Worm (Caenorhabditis elegans) whole organism, L1 larva: ENCODE data around the gene fbxa-22.
A peak's percentile ranks its signal among the peaks of the same experiment; 100 is the strongest.

Experiments
- C16A3.4 ChIP-seq: fragments of 150-350 bp; optimal IDR thresholded peaks from 2 replicates; lab custom pipeline; 2014; ENCODE audit warnings: missing biosample characterization, missing genetic modification characterization
- C34B4.2 ChIP-seq: sonication (generic microtip); optimal IDR thresholded peaks from 2 replicates; lab custom pipeline; 2017; ENCODE audit warnings: mild to moderate bottlenecking, missing genetic modification characterization, missing compliant biosample characterization
- F16B12.6 ChIP-seq: fragments of 150-350 bp; optimal IDR thresholded peaks from 2 replicates; lab custom pipeline; 2014; ENCODE audit warnings: missing biosample characterization, missing genetic modification characterization
- aha-1 ChIP-seq: fragments of 150-350 bp; optimal IDR thresholded peaks from 2 replicates; lab custom pipeline; 2014; ENCODE audit warnings: missing biosample characterization, missing genetic modification characterization
- aly-2 ChIP-seq: fragments of 150-350 bp; optimal IDR thresholded peaks from 2 replicates; lab custom pipeline; 2014; ENCODE audit warnings: missing biosample characterization, missing genetic modification characterization
- ama-1 ChIP-seq: fragments of 150-350 bp; optimal IDR thresholded peaks from 2 replicates; lab custom pipeline; 2014
- blmp-1 ChIP-seq: fragments of 150-350 bp; optimal IDR thresholded peaks from 2 replicates; lab custom pipeline; 2014; ENCODE audit warnings: missing biosample characterization, missing genetic modification characterization
- ceh-8 ChIP-seq: fragments of 200-800 bp; sonication (Bioruptor generic); optimal IDR thresholded peaks from 2 replicates; lab custom pipeline; 2018; ENCODE audit warnings: mild to moderate bottlenecking, missing genetic modification characterization, moderate library complexity, missing compliant biosample characterization
- ces-1 ChIP-seq: fragments of 150-350 bp; optimal IDR thresholded peaks from 2 replicates; lab custom pipeline; 2014; ENCODE audit warnings: missing biosample characterization, missing genetic modification reagents, missing genetic modification characterization
- dpl-1 ChIP-seq, 3 experiments: fragments of 150-350 bp in 2 of 3; sonication (generic microtip) in 1 of 3; optimal IDR thresholded peaks; 2 replicates each; lab custom pipeline; 2014 to 2017; ENCODE audit warnings: missing biosample characterization in 3 of 3, missing genetic modification characterization in 3 of 3, missing genetic modification reagents in 3 of 3
- dsc-1 ChIP-seq: sonication (generic microtip); optimal IDR thresholded peaks from 2 replicates; lab custom pipeline; 2016; ENCODE audit warnings: mild to moderate bottlenecking, missing genetic modification characterization, missing compliant biosample characterization
- efl-1 ChIP-seq, 4 experiments: fragments of 150-350 bp; optimal IDR thresholded peaks in 3 of 4; peaks in 1 of 4; 1 replicate in 1 of 4; 2 replicates in 3 of 4; lab custom pipeline; 2014; ENCODE audit warnings: missing biosample characterization in 2 of 4, missing genetic modification characterization in 2 of 4, missing genetic modification reagents in 2 of 4
- egl-13 ChIP-seq: sonication (generic microtip); optimal IDR thresholded peaks from 2 replicates; lab custom pipeline; 2016; ENCODE audit warnings: missing genotype, missing genetic modification reagents, missing genetic modification characterization, missing compliant biosample characterization
- elt-2 ChIP-seq: sonication (generic microtip); optimal IDR thresholded peaks from 2 replicates; lab custom pipeline; 2016; ENCODE audit warnings: missing genetic modification characterization, mild to moderate bottlenecking, inconsistent platforms, missing compliant biosample characterization, missing genetic modification reagents
- ets-5 ChIP-seq: fragments of 200-800 bp; sonication (Bioruptor generic); IDR thresholded peaks from 2 replicates; pipeline ENCODE4 v1.3.6; 2022; ENCODE audit warnings: missing genetic modification characterization, missing compliant biosample characterization
- fkh-4 ChIP-seq: sonication (generic microtip); optimal IDR thresholded peaks from 2 replicates; lab custom pipeline; 2016; ENCODE audit warnings: missing compliant biosample characterization, missing genetic modification characterization, borderline replicate concordance
- fkh-8 ChIP-seq: sonication (generic microtip); optimal IDR thresholded peaks from 2 replicates; lab custom pipeline; 2016; ENCODE audit warnings: mild to moderate bottlenecking, missing genetic modification characterization, missing compliant biosample characterization
- isw-1 ChIP-seq: fragments of 200-800 bp; sonication (Bioruptor generic); IDR thresholded peaks from 2 replicates; pipeline ENCODE4 v1.3.6; 2022; ENCODE audit warnings: missing genetic modification characterization, missing compliant biosample characterization
- jun-1 ChIP-seq: fragments of 150-350 bp; optimal IDR thresholded peaks from 2 replicates; lab custom pipeline; 2014; ENCODE audit warnings: missing biosample characterization, missing genetic modification reagents, missing genetic modification characterization
- lin-13 ChIP-seq: fragments of 150-350 bp; optimal IDR thresholded peaks from 2 replicates; lab custom pipeline; 2014; ENCODE audit warnings: missing biosample characterization, missing genetic modification reagents, missing genetic modification characterization
- lin-14 ChIP-seq: fragments of 200-800 bp; sonication (Bioruptor generic); optimal IDR thresholded peaks from 2 replicates; lab custom pipeline; 2018; ENCODE audit warnings: mild to moderate bottlenecking, missing genetic modification characterization, moderate library complexity, missing compliant biosample characterization
- lin-35 ChIP-seq, 2 experiments: fragments of 150-350 bp; optimal IDR thresholded peaks; 2 replicates each; lab custom pipeline; 2014; ENCODE audit warnings: missing biosample characterization in 2 of 2, missing genetic modification characterization in 2 of 2, missing genetic modification reagents in 2 of 2
- lin-39 ChIP-seq: fragments of 150-350 bp; optimal IDR thresholded peaks from 2 replicates; lab custom pipeline; 2014; ENCODE audit warnings: missing biosample characterization, missing genetic modification reagents, missing genetic modification characterization
- lsy-2 ChIP-seq, 2 experiments: fragments of 150-350 bp; optimal IDR thresholded peaks; 2 replicates each; lab custom pipeline; 2014; ENCODE audit warnings: missing biosample characterization in 2 of 2, missing genetic modification characterization in 2 of 2
- mab-9 ChIP-seq: fragments of 200-800 bp; sonication (Bioruptor generic); IDR thresholded peaks from 2 replicates; pipeline ENCODE4 v1.3.6; 2022; ENCODE audit warnings: missing genetic modification reagents, missing genetic modification characterization, missing compliant biosample characterization
- mdl-1 ChIP-seq, 2 experiments: fragments of 150-350 bp; optimal IDR thresholded peaks; 2 replicates each; lab custom pipeline; 2014 to 2017; ENCODE audit warnings: missing biosample characterization in 2 of 2, missing genetic modification characterization in 2 of 2, inconsistent platforms in 1 of 2
- nhr-11 ChIP-seq: fragments of 150-350 bp; optimal IDR thresholded peaks from 2 replicates; lab custom pipeline; 2014; ENCODE audit warnings: missing biosample characterization, missing genetic modification characterization
- nhr-12 ChIP-seq: sonication (generic microtip); optimal IDR thresholded peaks from 2 replicates; lab custom pipeline; 2017; ENCODE audit warnings: missing biosample characterization, missing genetic modification characterization
- nhr-20 ChIP-seq: sonication (generic microtip); optimal IDR thresholded peaks from 2 replicates; lab custom pipeline; 2016; ENCODE audit warnings: mild to moderate bottlenecking, missing genetic modification characterization, missing compliant biosample characterization
- nhr-28 ChIP-seq: fragments of 150-350 bp; optimal IDR thresholded peaks from 2 replicates; lab custom pipeline; 2014; ENCODE audit warnings: missing biosample characterization, missing genetic modification characterization
- nhr-47 ChIP-seq: sonication (generic microtip); optimal IDR thresholded peaks from 2 replicates; lab custom pipeline; 2016; ENCODE audit warnings: mild to moderate bottlenecking, missing genetic modification characterization, moderate library complexity, missing compliant biosample characterization
- nhr-77 ChIP-seq: fragments of 150-350 bp; optimal IDR thresholded peaks from 2 replicates; lab custom pipeline; 2014; ENCODE audit warnings: missing biosample characterization, missing genetic modification characterization
- nhr-85 ChIP-seq: sonication (generic microtip); peaks from one replicate; lab custom pipeline; 2016; ENCODE audit warnings: missing genetic modification characterization, inconsistent platforms, missing compliant biosample characterization
- pag-3 ChIP-seq: sonication (generic microtip); optimal IDR thresholded peaks from 2 replicates; lab custom pipeline; 2017; ENCODE audit warnings: missing genetic modification characterization, mild to moderate bottlenecking, missing compliant biosample characterization, antibody characterized with exemption, borderline replicate concordance; ENCODE audit not compliant: insufficient read depth
- pax-3 ChIP-seq: fragments of 200-800 bp; sonication (Bioruptor generic); optimal IDR thresholded peaks from 2 replicates; lab custom pipeline; 2018; ENCODE audit warnings: mild to moderate bottlenecking, missing genetic modification characterization, moderate library complexity, missing compliant biosample characterization
- pqm-1 ChIP-seq: sonication (generic microtip); optimal IDR thresholded peaks from 3 replicates; lab custom pipeline; 2017; ENCODE audit warnings: missing biosample characterization, missing genetic modification characterization
- skn-1 ChIP-seq: fragments of 150-350 bp; optimal IDR thresholded peaks from 2 replicates; lab custom pipeline; 2014; ENCODE audit warnings: missing biosample characterization, missing genetic modification characterization
- snpc-4 ChIP-seq: fragments of 150-350 bp; optimal IDR thresholded peaks from 2 replicates; lab custom pipeline; 2014; ENCODE audit warnings: missing biosample characterization, missing genetic modification characterization
- snu-23 ChIP-seq: sonication (generic microtip); optimal IDR thresholded peaks from 2 replicates; lab custom pipeline; 2016; ENCODE audit warnings: missing genetic modification characterization, missing compliant biosample characterization
- sox-4 ChIP-seq: sonication (generic microtip); optimal IDR thresholded peaks from 2 replicates; lab custom pipeline; 2016; ENCODE audit warnings: missing genetic modification characterization, missing compliant biosample characterization
- sptf-1 ChIP-seq: fragments of 150-350 bp; optimal IDR thresholded peaks from 2 replicates; lab custom pipeline; 2014; ENCODE audit warnings: missing biosample characterization, missing genetic modification characterization
- sup-37 ChIP-seq: fragments of 200-800 bp; sonication (Bioruptor generic); optimal IDR thresholded peaks from 2 replicates; lab custom pipeline; 2018; ENCODE audit warnings: mild to moderate bottlenecking, missing genetic modification characterization, missing compliant biosample characterization
- swsn-7 ChIP-seq: sonication (generic microtip); optimal IDR thresholded peaks from 2 replicates; lab custom pipeline; 2016; ENCODE audit warnings: missing genetic modification characterization, missing compliant biosample characterization
- tlp-1 ChIP-seq: fragments of 150-350 bp; optimal IDR thresholded peaks from 2 replicates; lab custom pipeline; 2014; ENCODE audit warnings: missing biosample characterization, missing genetic modification characterization
- unc-62 ChIP-seq: fragments of 150-350 bp; optimal IDR thresholded peaks from 2 replicates; lab custom pipeline; 2014; ENCODE audit warnings: missing biosample characterization, missing genetic modification reagents, missing genetic modification characterization
- unc-86 ChIP-seq: sonication (generic microtip); optimal IDR thresholded peaks from 2 replicates; lab custom pipeline; 2016; ENCODE audit warnings: missing genetic modification characterization, missing compliant biosample characterization
- unc-98 ChIP-seq: fragments of 200-800 bp; sonication (Bioruptor generic); IDR thresholded peaks from 2 replicates; pipeline ENCODE4 v1.3.6; 2022; ENCODE audit warnings: missing genetic modification characterization, missing compliant biosample characterization
- zag-1 ChIP-seq: fragments of 150-350 bp; optimal IDR thresholded peaks from 2 replicates; lab custom pipeline; 2014; ENCODE audit warnings: missing biosample characterization, missing genetic modification characterization
- zip-4 ChIP-seq: fragments of 200-800 bp; sonication (Bioruptor generic); optimal IDR thresholded peaks from 2 replicates; lab custom pipeline; 2018; ENCODE audit warnings: mild to moderate bottlenecking, missing genetic modification characterization, moderate library complexity, missing compliant biosample characterization
- ztf-11 ChIP-seq, 2 experiments: sonication (generic microtip); optimal IDR thresholded peaks; 2 replicates each; lab custom pipeline; 2016 to 2017; ENCODE audit warnings: missing genetic modification characterization in 2 of 2, missing biosample characterization in 1 of 2, missing compliant biosample characterization in 1 of 2

fbxa-22 gene

DNA sequence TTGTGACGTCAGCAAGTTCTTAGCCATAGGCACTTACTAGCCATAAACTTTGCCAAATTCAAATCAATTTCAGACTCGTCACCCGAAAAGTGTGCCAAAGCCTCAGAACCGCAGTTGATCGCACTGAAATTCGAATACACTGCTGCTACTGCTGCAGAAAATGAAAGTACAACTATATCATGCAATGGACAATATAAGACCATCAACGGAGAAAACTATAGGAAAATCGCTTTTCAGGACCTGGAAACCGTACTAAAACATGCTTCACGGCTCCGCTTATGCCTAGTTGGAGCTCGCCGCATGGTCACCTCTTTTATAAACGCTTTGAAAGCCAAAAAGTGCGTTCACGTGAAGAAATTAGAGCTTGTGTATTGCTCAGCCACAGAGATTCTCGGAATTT is at the start of gene fbxa-22:
fbxa-22 (plus strand) TSS at position 301 of the 400 bp plus-strand sequence.
- no peak for TF ChIP-seq elt-2 (tag; lab: Kevin White, UChicago)
- TF ChIP-seq lsy-2 (tag; optimal IDR thresholded peaks at IDR 0.05; lab: Kevin White, UChicago), result no peak
- TF ChIP-seq nhr-12 (tag; lab: Kevin White, UChicago), result no peak
- TF ChIP-seq nhr-11 (tag; lab: Kevin White, UChicago), result no peak
- TF ChIP-seq swsn-7 (tag; lab: Kevin White, UChicago), result no peak

DNA sequence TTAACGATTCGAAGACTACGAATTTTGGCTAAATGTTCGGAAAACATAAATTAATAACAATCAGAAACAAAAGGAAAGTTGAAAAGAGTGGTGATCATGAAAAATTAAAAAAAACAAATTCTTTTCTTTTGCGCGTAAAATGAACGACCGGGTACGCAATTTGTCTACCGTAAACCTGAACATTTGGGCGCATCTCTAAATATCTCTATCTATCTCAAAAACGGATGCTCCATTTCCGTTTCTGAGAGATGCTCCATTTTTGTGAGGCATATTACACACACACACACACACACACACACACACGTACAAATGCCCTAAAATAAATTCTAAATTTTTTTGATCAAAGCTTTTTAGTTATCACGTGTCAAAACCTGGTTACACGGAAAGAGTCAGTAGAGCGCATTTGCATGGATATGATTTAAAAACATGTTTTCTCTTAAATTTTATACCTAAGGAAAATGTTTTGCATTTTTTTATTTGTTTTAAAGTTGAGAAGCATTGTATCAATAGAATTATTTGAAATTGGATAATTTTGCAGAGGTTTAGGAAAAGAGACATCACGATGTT is 49.6 kb upstream of the fbxa-22 start:
- no peak for TF ChIP-seq unc-86 (tag; lab: Kevin White, UChicago)
- TF ChIP-seq blmp-1 (tag; lab: Kevin White, UChicago), result no peak
- TF ChIP-seq snpc-4, result no peak
- peak; percentile 1 for TF ChIP-seq nhr-47 (tag; lab: Kevin White, UChicago)
- TF ChIP-seq ces-1 (GFP tag; lab: Kevin White, UChicago), result no peak
- TF ChIP-seq pqm-1 (tag; lab: Kevin White, UChicago), result no peak
- peak; percentile 49 to 73 for TF ChIP-seq lsy-2 (tag; optimal IDR thresholded peaks at IDR 0.05; lab: Kevin White, UChicago)
- no peak for TF ChIP-seq lin-35 (GFP tag; optimal IDR thresholded peaks at IDR 0.05; lab: Kevin White, UChicago)
- no peak for TF ChIP-seq isw-1 (GFP tag; lab: Robert Waterston, UW)
- no peak for TF ChIP-seq lin-13 (GFP tag; lab: Kevin White, UChicago)
- TF ChIP-seq swsn-7 (tag; lab: Kevin White, UChicago), result no peak
- TF ChIP-seq ama-1 (lab: Kevin White, UChicago), result no peak
- no peak for TF ChIP-seq zag-1 (tag; lab: Kevin White, UChicago)
- TF ChIP-seq lin-39 (tag; lab: Kevin White, UChicago), result no peak
- TF ChIP-seq sup-37, result no peak
- TF ChIP-seq snu-23 (GFP tag; lab: Kevin White, UChicago), result no peak
- TF ChIP-seq lin-14, result no peak
- no peak for TF ChIP-seq ceh-8 (GFP tag; lab: Kevin White, UChicago)
- TF ChIP-seq dpl-1 (GFP tag; optimal IDR thresholded peaks at IDR 0.05; lab: Kevin White, UChicago), result peak in 1 of 3 experiments; percentile 45
- no peak for TF ChIP-seq sox-4 (tag; lab: Kevin White, UChicago)
- TF ChIP-seq mdl-1 (tag; optimal IDR thresholded peaks at IDR 0.05; lab: Kevin White, UChicago), result peak in 1 of 2 experiments; percentile 1
- no peak for TF ChIP-seq unc-98
- TF ChIP-seq nhr-12 (tag; lab: Kevin White, UChicago), result no peak
- no peak for TF ChIP-seq fkh-4 (tag; lab: Kevin White, UChicago)
- TF ChIP-seq mab-9 (GFP tag; lab: Robert Waterston, UW), result no peak
- no peak for TF ChIP-seq aha-1 (tag; lab: Kevin White, UChicago)
- TF ChIP-seq nhr-28 (tag; lab: Kevin White, UChicago), result no peak
- no peak for TF ChIP-seq C16A3.4 (tag; lab: Kevin White, UChicago)
- no peak for TF ChIP-seq tlp-1
- TF ChIP-seq unc-62 (GFP tag; lab: Kevin White, UChicago), result no peak
- peak; percentile 0 for TF ChIP-seq skn-1 (tag; lab: Kevin White, UChicago)
- TF ChIP-seq ztf-11 (tag; optimal IDR thresholded peaks at IDR 0.05; lab: Kevin White, UChicago), result no peak
- no peak for TF ChIP-seq dsc-1 (tag; lab: Kevin White, UChicago)
- no peak for TF ChIP-seq aly-2 (tag; lab: Kevin White, UChicago)
- TF ChIP-seq nhr-20 (tag; lab: Kevin White, UChicago), result no peak
- TF ChIP-seq C34B4.2 (tag; lab: Kevin White, UChicago), result no peak
- no peak for TF ChIP-seq zip-4 (GFP tag; lab: Kevin White, UChicago)
- peak; percentile 59 for TF ChIP-seq fkh-8 (tag; lab: Kevin White, UChicago)
- no peak for TF ChIP-seq pag-3 (tag; lab: Kevin White, UChicago)
- TF ChIP-seq jun-1 (tag; lab: Kevin White, UChicago), result no peak
- no peak for TF ChIP-seq F16B12.6 (tag; lab: Kevin White, UChicago)
- peak in 1 of 2 experiments; percentile 7 for TF ChIP-seq efl-1 (optimal IDR thresholded peaks at IDR 0.05; lab: Kevin White, UChicago)
- peak; percentile 16 to 28 for TF ChIP-seq efl-1 (GFP tag; optimal IDR thresholded peaks at IDR 0.05 in 1 of 2; lab: Kevin White, UChicago)
- no peak for TF ChIP-seq pax-3 (tag; lab: Kevin White, UChicago)
- TF ChIP-seq sptf-1, result no peak
- peak; percentile 29 for TF ChIP-seq egl-13 (tag; lab: Kevin White, UChicago)
- TF ChIP-seq nhr-85 (tag; lab: Kevin White, UChicago), result peak; percentile 7
- no peak for TF ChIP-seq ets-5 (GFP tag; lab: Robert Waterston, UW)
- no peak for TF ChIP-seq nhr-77
